Worm (Caenorhabditis elegans): ENCODE measurements around the gene F08F3.4.

DNA sequence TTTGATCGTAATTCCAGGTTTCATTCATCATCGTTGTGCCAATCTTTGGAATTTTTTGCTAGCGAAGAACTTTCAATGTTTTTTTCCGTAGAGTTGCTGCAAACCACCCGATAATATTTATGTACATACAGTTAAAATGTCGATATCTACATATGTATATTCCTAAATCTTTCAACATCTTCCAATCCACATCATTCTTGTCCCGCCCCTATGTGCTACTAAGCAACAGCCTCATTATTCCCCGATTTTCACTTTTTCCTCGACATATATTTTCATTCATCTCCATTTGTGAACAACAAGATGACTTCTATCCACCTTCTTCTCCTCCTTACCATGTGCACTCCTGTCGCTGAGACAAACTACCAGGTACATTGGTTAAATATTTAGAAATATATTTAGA lies 38.6 kb upstream of the F08F3.4 start, which contains the start of gene C35A11.3:
- TF ChIP-seq T22C8.4 (GFP tag; IDR thresholded peaks at IDR 0.05) (no peak), ztf-23 (GFP tag; IDR thresholded peaks at IDR 0.05) (no peak), ref-1 (GFP tag; conservative IDR thresholded peaks at IDR 0.05) (no peak), ztf-29 (GFP tag; IDR thresholded peaks at IDR 0.05) (no peak), cog-1 (tag; optimal IDR thresholded peaks at IDR 0.05) (no peak), flt-1 (GFP tag; IDR thresholded peaks at IDR 0.05) (no peak), tab-1 (GFP tag; IDR thresholded peaks at IDR 0.05) (no peak), klf-2 (GFP tag; conservative IDR thresholded peaks at IDR 0.05) (no peak), med-1 (GFP tag; optimal IDR thresholded peaks at IDR 0.05; ENCODE audit: insufficient read depth) (no peak)

Measured in whole organism, midembryonic.